Worm (Caenorhabditis elegans) whole organism, L3 larva: ENCODE results near the gene zzz-1.

Source experiments
- ceh-82 ChIP-seq: fragments of 150-350 bp; optimal IDR thresholded peaks from 2 replicates; lab custom pipeline; 2014; ENCODE audit warnings: missing biosample characterization, missing genetic modification characterization
- egl-27 ChIP-seq: sonication (generic microtip); optimal IDR thresholded peaks from 4 replicates; lab custom pipeline; 2017; ENCODE audit warnings: missing biosample characterization, missing genetic modification reagents, missing genetic modification characterization
- fkh-10 ChIP-seq: sonication (generic microtip); optimal IDR thresholded peaks from 2 replicates; lab custom pipeline; 2017; ENCODE audit warnings: missing biosample characterization, missing genetic modification reagents, missing genetic modification characterization
- lin-15B ChIP-seq: fragments of 150-350 bp; optimal IDR thresholded peaks from 2 replicates; lab custom pipeline; 2014; ENCODE audit warnings: missing biosample characterization, missing genetic modification characterization
- nhr-11 ChIP-seq: fragments of 150-350 bp; optimal IDR thresholded peaks from 2 replicates; lab custom pipeline; 2014; ENCODE audit warnings: missing biosample characterization, missing genetic modification characterization
- nhr-76 ChIP-seq: fragments of 150-350 bp; sonication (generic microtip); optimal IDR thresholded peaks from 5 replicates; lab custom pipeline; 2014; ENCODE audit warnings: missing biosample characterization, missing genetic modification characterization
- pha-4 ChIP-seq: fragments of 150-350 bp; optimal IDR thresholded peaks from 2 replicates; lab custom pipeline; 2014; ENCODE audit warnings: missing biosample characterization, missing genetic modification reagents, missing genetic modification characterization

DNA sequence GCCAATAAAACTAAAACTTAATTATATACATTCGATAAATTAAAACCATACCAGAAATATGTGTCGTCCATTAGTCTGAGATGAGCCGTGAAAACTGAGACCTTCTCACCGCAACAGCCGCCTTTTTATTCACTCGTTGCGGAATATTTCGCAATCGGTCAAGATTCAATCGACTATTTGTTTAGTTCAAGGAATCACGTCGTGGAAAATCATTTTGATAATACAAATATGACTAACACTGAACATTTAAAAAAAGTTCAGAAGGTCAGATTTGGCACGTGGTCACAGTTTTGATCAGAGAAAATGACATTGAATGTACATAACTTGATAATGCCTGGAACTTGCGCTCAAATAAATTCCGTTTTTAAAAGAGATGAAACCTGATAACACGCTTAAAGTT, 29.8 kb upstream of the zzz-1 start, which contains the start of gene F17C11.11:
- TF ChIP-seq nhr-11 (tag; lab: Kevin White, UChicago), result no peak
- TF ChIP-seq lin-15B (tag; lab: Kevin White, UChicago), result no peak
- TF ChIP-seq nhr-76, result no peak
- TF ChIP-seq egl-27 (tag; lab: Kevin White, UChicago), result no peak
- no peak for TF ChIP-seq fkh-10 (GFP tag; lab: Kevin White, UChicago)
- TF ChIP-seq pha-4 (tag; lab: Kevin White, UChicago), result peak; percentile 6
- TF ChIP-seq ceh-82 (tag; lab: Kevin White, UChicago), result no peak
